Fruit fly (Drosophila melanogaster) whole organism: Measurements from ENCODE around the gene ppl.

ENCODE experiments used
- CG8478 ChIP-seq: fragments of >200 bp; optimal IDR thresholded peaks from 2 replicates; lab custom pipeline; 2018; ENCODE audit warnings: inconsistent platforms
- Dll ChIP-seq: fragments of >200 bp; optimal IDR thresholded peaks from 2 replicates; lab custom pipeline; 2017
- EcR ChIP-seq, 2 experiments: fragments of >200 bp; optimal IDR thresholded peaks; 2 replicates each; lab custom pipeline; 2017; ENCODE audit warnings: missing biosample characterization in 2 of 2, missing genetic modification characterization in 2 of 2, missing genetic modification reagents in 2 of 2
- pan ChIP-seq: fragments of >200 bp; optimal IDR thresholded peaks from 2 replicates; lab custom pipeline; 2017
- psq ChIP-seq: fragments of >200 bp; optimal IDR thresholded peaks from 2 replicates; lab custom pipeline; 2017
- usp ChIP-seq: fragments of >200 bp; optimal IDR thresholded peaks from 2 replicates; lab custom pipeline; 2017; ENCODE audit warnings: missing biosample characterization, missing genetic modification characterization, mixed read lengths

- TF ChIP-seq CG8478 (lab: Kevin White, UChicago) (no peak), pan (no peak), Dll (no peak), psq (no peak), EcR (GFP tag; optimal IDR thresholded peaks at IDR 0.05; lab: Kevin White, UChicago) (no peak), usp (no peak)
Observed at dm6 chr3L:21292700-21293099, 11.4 kb upstream of the ppl start, which contains the start of gene Cpr78Ca.
